Worm (Caenorhabditis elegans) whole organism, young adult: Measurements from ENCODE around the gene F20D6.8.

Source experiments
- C06A6.2 ChIP-seq: fragments of 200-800 bp; sonication (Bioruptor generic); conservative IDR thresholded peaks from 2 replicates; pipeline ENCODE4 v1.3.6; 2022; ENCODE audit warnings: missing genetic modification characterization, missing compliant biosample characterization
- T07F8.4 ChIP-seq: sonication (generic microtip); optimal IDR thresholded peaks from 2 replicates; lab custom pipeline; 2016; ENCODE audit warnings: mild to moderate bottlenecking, missing genetic modification characterization, moderate library complexity, missing compliant biosample characterization
- aptf-3 ChIP-seq: fragments of 200-800 bp; sonication (Bioruptor generic); IDR thresholded peaks from 2 replicates; pipeline ENCODE4 v1.3.6; 2022; ENCODE audit warnings: missing genetic modification characterization, missing compliant biosample characterization
- him-1 ChIP-seq: sonication (generic microtip); optimal IDR thresholded peaks from 2 replicates; lab custom pipeline; 2016; ENCODE audit warnings: missing genotype, missing genetic modification reagents, missing genetic modification characterization, missing compliant biosample characterization
- snpc-1.3 ChIP-seq: sonication (generic microtip); optimal IDR thresholded peaks from 2 replicates; lab custom pipeline; 2017; ENCODE audit warnings: missing genetic modification characterization, mild to moderate bottlenecking, missing compliant biosample characterization, antibody characterized with exemption, moderate library complexity, missing genotype, missing genetic modification reagents; ENCODE audit not compliant: insufficient read depth

DNA sequence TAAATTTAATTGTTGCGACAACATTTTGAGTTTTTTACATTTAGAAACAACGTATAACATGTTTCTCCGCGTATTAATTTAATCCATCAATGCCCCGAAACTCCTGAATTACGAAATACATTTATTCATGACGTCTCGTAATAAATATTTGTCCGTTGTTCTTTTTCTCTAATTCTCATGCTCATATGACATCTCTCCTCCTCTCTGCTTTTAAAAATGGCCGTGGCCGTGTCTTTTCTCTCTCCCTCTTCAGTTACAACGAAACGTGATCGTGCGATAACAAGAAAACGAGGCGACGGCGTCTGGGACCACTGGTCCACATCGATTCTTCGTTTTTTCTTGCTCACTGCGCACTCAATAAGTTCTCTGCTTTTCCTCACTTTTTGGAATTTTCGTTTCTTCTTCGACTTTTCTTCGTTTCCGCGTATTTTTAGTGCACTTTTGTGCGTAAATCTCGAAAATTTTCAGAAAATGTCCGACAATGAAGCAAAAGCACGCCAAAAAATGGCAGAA, 37.9 kb downstream of the F20D6.8 start, which contains the start of gene snap-1:
- TF ChIP-seq C06A6.2 (GFP tag; lab: Robert Waterston, UW) (no peak), aptf-3 (GFP tag; lab: Robert Waterston, UW) (no peak), snpc-1.3 (no peak), T07F8.4 (tag; lab: Kevin White, UChicago) (no peak), him-1 (tag; lab: Kevin White, UChicago) (no peak)
